Fruit fly (Drosophila melanogaster): ENCODE measurements around the gene CG12170.

CG12170 gene

DNA sequence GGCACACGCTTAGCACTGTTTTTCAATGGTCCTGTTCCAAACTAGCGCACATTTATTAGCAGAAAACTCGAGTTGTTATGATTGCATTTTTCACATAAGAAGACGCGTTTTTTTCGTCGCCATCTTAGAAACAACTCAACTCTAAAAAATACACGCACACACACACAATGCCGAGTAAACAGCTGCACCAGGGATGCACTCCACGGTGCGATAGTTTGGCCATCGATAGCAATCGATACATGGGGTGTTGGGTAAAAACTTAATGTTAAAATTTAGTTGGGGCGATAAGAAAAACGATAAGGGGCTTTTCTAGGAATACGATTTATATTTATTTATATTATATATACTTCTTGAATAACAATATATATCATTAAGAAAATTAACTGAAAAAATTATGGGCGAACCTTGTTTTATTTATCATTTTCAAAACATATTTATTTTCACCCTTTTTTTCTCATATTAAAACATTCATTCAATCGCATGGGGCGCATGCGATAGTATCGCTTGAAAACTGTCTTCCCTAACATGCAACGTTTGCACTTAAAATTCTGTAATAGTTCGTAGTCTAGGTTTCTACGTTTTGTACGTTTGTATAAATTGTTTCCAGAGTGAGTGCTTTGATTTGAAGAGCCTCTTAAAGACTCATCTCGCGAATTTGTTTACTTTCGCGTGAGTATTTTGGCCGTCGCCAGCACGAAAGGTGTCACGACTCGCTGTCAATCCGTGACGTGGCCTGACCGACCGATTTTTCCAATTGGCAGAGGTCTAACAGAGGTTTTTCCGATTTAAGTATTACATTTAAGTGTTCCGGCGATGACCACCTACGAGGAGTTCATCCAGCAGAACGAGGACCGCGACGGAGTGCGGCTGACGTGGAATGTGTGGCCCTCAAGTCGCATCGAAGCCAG lies 11.8 kb downstream of the CG12170 start, which contains the start of the genes MTA1-like and Sec23 (continued):
- TF ChIP-seq CG15696 (tag; optimal IDR thresholded peaks at IDR 0.05) (peak; percentile 49), pros (GFP tag; optimal IDR thresholded peaks at IDR 0.05) (peak; percentile 97), Gsc (GFP tag; IDR thresholded peaks at IDR 0.05) (no peak), CG3995 (GFP tag; optimal IDR thresholded peaks at IDR 0.05) (no peak), tap (tag; optimal IDR thresholded peaks at IDR 0.05) (peak; percentile 46), Asciz (GFP tag; optimal IDR thresholded peaks at IDR 0.05) (no peak), twi (tag; optimal IDR thresholded peaks at IDR 0.05) (peak; percentile 44), CG4617 (GFP tag; optimal IDR thresholded peaks at IDR 0.05; ENCODE audit: borderline replicate concordance) (no peak), YL-1 (GFP tag; optimal IDR thresholded peaks at IDR 0.05) (peak; percentile 80), phol (tag; optimal IDR thresholded peaks at IDR 0.05) (peak; percentile 98), CG17328 (GFP tag; IDR thresholded peaks at IDR 0.05) (no peak), CG1832 (GFP tag; optimal IDR thresholded peaks at IDR 0.05) (no peak), lab (GFP tag; optimal IDR thresholded peaks at IDR 0.05) (peak; percentile 36), onecut (GFP tag; IDR thresholded peaks at IDR 0.05) (0 out of 2 replicates have a peak, but pooled peaks have one; percentile 4), CG16815 (GFP tag; optimal IDR thresholded peaks at IDR 0.05) (peak; percentile 38), Oaz (GFP tag; IDR thresholded peaks at IDR 0.05) (no peak), CG8944 (GFP tag; optimal IDR thresholded peaks at IDR 0.05) (no peak), cas (GFP tag; IDR thresholded peaks at IDR 0.05) (no peak), crp (GFP tag; optimal IDR thresholded peaks at IDR 0.05) (peak in 1 of 2 experiments; percentile 81), unpg (GFP tag; optimal IDR thresholded peaks at IDR 0.05) (peak; percentile 29), HLH3B (GFP tag; IDR thresholded peaks at IDR 0.05) (peak; percentile 35; the same call in 1 of the 2 replicates), ranshi (GFP tag; IDR thresholded peaks at IDR 0.05) (0 out of 2 replicates have a peak, but pooled peaks have one; percentile 19), zen (tag; optimal IDR thresholded peaks at IDR 0.05) (peak; percentile 58), tx (GFP tag; optimal IDR thresholded peaks at IDR 0.05) (peak; percentile 14), bcd (GFP tag; optimal IDR thresholded peaks at IDR 0.05) (peak; percentile 34), CG33213 (GFP tag; optimal IDR thresholded peaks at IDR 0.05) (no peak), CG8290 (GFP tag; optimal IDR thresholded peaks at IDR 0.05) (peak; percentile 45), CG8290 (tag; optimal IDR thresholded peaks at IDR 0.05) (peak; percentile 29 to 49), CG2678 (tag; optimal IDR thresholded peaks at IDR 0.05) (peak; percentile 65), CG2889 (GFP tag; IDR thresholded peaks at IDR 0.05) (no peak), CG7372 (GFP tag; IDR thresholded peaks at IDR 0.05) (no peak), scrt (GFP tag; optimal IDR thresholded peaks at IDR 0.05) (peak; percentile 31), CG18262 (tag; optimal IDR thresholded peaks at IDR 0.05) (peak; percentile 75), bbx (GFP tag; IDR thresholded peaks at IDR 0.05; ENCODE audit: partially characterized antibody) (peak; percentile 90), exex (tag; optimal IDR thresholded peaks at IDR 0.05) (no peak), unc-4 (GFP tag; IDR thresholded peaks at IDR 0.05; ENCODE audit: partially characterized antibody) (peak; percentile 92), vvl (GFP tag; IDR thresholded peaks at IDR 0.05) (peak; percentile 50; the same call in 1 of the 2 replicates), btn (GFP tag; optimal IDR thresholded peaks at IDR 0.05) (no peak), CG10431 (GFP tag; optimal IDR thresholded peaks at IDR 0.05) (peak; percentile 57), dysf (GFP tag; IDR thresholded peaks at IDR 0.05) (peak; percentile 17; the same call in 1 of the 3 replicates), gem (tag; optimal IDR thresholded peaks at IDR 0.05) (peak; percentile 76), CG13287 (GFP tag; IDR thresholded peaks at IDR 0.05; ENCODE audit: partially characterized antibody) (peak; percentile 90), B-H1 (GFP tag; IDR thresholded peaks at IDR 0.05) (no peak), CG8281 (tag; optimal IDR thresholded peaks at IDR 0.05) (no peak), gfzf (GFP tag; optimal IDR thresholded peaks at IDR 0.05) (peak; percentile 13), yki (optimal IDR thresholded peaks at IDR 0.05) (no peak), CG12219 (GFP tag; optimal IDR thresholded peaks at IDR 0.05) (no peak), CG17568 (GFP tag; optimal IDR thresholded peaks at IDR 0.05) (no peak)
